Worm (Caenorhabditis elegans) whole organism, L1 larva: Measurements from ENCODE around the gene F25B4.4.

ENCODE experiments used
- lin-15B ChIP-seq: fragments of 150-350 bp; sonication (generic microtip); optimal IDR thresholded peaks from 3 replicates; lab custom pipeline; 2014; ENCODE audit warnings: missing biosample characterization, missing genetic modification characterization
- nhr-237 ChIP-seq: fragments of 150-350 bp; optimal IDR thresholded peaks from 2 replicates; lab custom pipeline; 2014; ENCODE audit warnings: missing biosample characterization, missing genetic modification characterization
- nhr-71 ChIP-seq: sonication (generic microtip); optimal IDR thresholded peaks from 2 replicates; lab custom pipeline; 2016; ENCODE audit warnings: mild to moderate bottlenecking, missing genetic modification characterization, moderate library complexity, missing compliant biosample characterization
- nhr-76 ChIP-seq: sonication (generic microtip); optimal IDR thresholded peaks from 2 replicates; lab custom pipeline; 2017; ENCODE audit warnings: missing biosample characterization, missing genetic modification characterization
- zag-1 ChIP-seq: fragments of 150-350 bp; optimal IDR thresholded peaks from 2 replicates; lab custom pipeline; 2014; ENCODE audit warnings: missing biosample characterization, missing genetic modification characterization

- TF ChIP-seq nhr-71 (tag; lab: Kevin White, UChicago): peak; percentile 12
- no peak for TF ChIP-seq lin-15B (tag; lab: Kevin White, UChicago)
- TF ChIP-seq nhr-237: no peak
- no peak for TF ChIP-seq nhr-76 (tag; lab: Kevin White, UChicago)
- TF ChIP-seq zag-1 (tag; lab: Kevin White, UChicago): no peak
Measured at ce11 chrV:5651905-5652304, 32.8 kb upstream of the F25B4.4 start.
